Worm (Caenorhabditis elegans) whole organism, mixed stage, embryonic: ENCODE results near the gene F45E1.2.

ENCODE experiments used
- ceh-83 ChIP-seq: fragments of 200-800 bp; sonication (Bioruptor generic); optimal IDR thresholded peaks from 2 replicates; lab custom pipeline; 2018; ENCODE audit warnings: mild to moderate bottlenecking, missing genetic modification characterization, missing compliant biosample characterization
- cnd-1 ChIP-seq: fragments of 200-800 bp; sonication (Bioruptor generic); optimal IDR thresholded peaks from 2 replicates; lab custom pipeline; 2018; ENCODE audit warnings: mild to moderate bottlenecking, missing genetic modification characterization, missing compliant biosample characterization
- elt-1 ChIP-seq: sonication (generic microtip); optimal IDR thresholded peaks from 2 replicates; lab custom pipeline; 2017; ENCODE audit warnings: missing genetic modification characterization, mild to moderate bottlenecking, missing compliant biosample characterization, antibody characterized with exemption, moderate library complexity, borderline replicate concordance; ENCODE audit not compliant: insufficient read depth
- flh-1 ChIP-seq: fragments of 200-800 bp; sonication (Bioruptor generic); optimal IDR thresholded peaks from 2 replicates; lab custom pipeline; 2018; ENCODE audit warnings: mild to moderate bottlenecking, missing genetic modification characterization, moderate library complexity, missing compliant biosample characterization
- mab-5 ChIP-seq: fragments of 150-350 bp; optimal IDR thresholded peaks from 2 replicates; lab custom pipeline; 2014; ENCODE audit warnings: missing biosample characterization, missing genetic modification characterization
- nhr-12 ChIP-seq: fragments of 150-350 bp; optimal IDR thresholded peaks from 2 replicates; lab custom pipeline; 2014; ENCODE audit warnings: missing biosample characterization, missing genetic modification characterization
- nhr-2 ChIP-seq: fragments of 150-350 bp; optimal IDR thresholded peaks from 2 replicates; lab custom pipeline; 2014; ENCODE audit warnings: missing biosample characterization, missing genetic modification characterization
- nhr-76 ChIP-seq: sonication (generic microtip); optimal IDR thresholded peaks from 2 replicates; lab custom pipeline; 2017; ENCODE audit warnings: missing biosample characterization, missing genetic modification characterization
- pha-4 ChIP-seq: fragments of 150-350 bp; optimal IDR thresholded peaks from 2 replicates; lab custom pipeline; 2018; ENCODE audit warnings: missing biosample characterization, missing genetic modification reagents, missing genetic modification characterization
- snpc-4 ChIP-seq: fragments of 150-350 bp; optimal IDR thresholded peaks from 2 replicates; lab custom pipeline; 2014; ENCODE audit warnings: missing biosample characterization, missing genetic modification characterization
- unc-62 ChIP-seq: fragments of 150-350 bp; optimal IDR thresholded peaks from 2 replicates; lab custom pipeline; 2014; ENCODE audit warnings: missing biosample characterization, missing genetic modification reagents, missing genetic modification characterization

- TF ChIP-seq elt-1 (tag; lab: Kevin White, UChicago) (no peak), mab-5 (tag; lab: Kevin White, UChicago) (no peak), pha-4 (no peak), ceh-83 (GFP tag; lab: Kevin White, UChicago) (no peak), nhr-12 (no peak), flh-1 (GFP tag; lab: Kevin White, UChicago) (no peak), nhr-2 (no peak), cnd-1 (tag; lab: Kevin White, UChicago) (no peak), nhr-76 (tag; lab: Kevin White, UChicago) (no peak), snpc-4 (tag; lab: Kevin White, UChicago) (no peak), unc-62 (no peak)
Observed at ce11 chrX:7985495-7986029, 18.0 kb upstream of the F45E1.2 start, which contains the start of gene F45E1.4.
